Worm (Caenorhabditis elegans) whole organism, L2 larva: Measurements from ENCODE around the gene str-101.
"Not testable (repeated sequence)": the region's sequence is repeated elsewhere in the genome, so short reads cannot be mapped to it uniquely, and the experiment has no call there.

Source experiments
- C34F6.9 ChIP-seq: fragments of 150-350 bp; optimal IDR thresholded peaks from 2 replicates; lab custom pipeline; 2014; ENCODE audit warnings: missing biosample characterization, missing genetic modification characterization
- F13H6.1 ChIP-seq: sonication (generic microtip); optimal IDR thresholded peaks from 2 replicates; lab custom pipeline; 2016; ENCODE audit warnings: missing genetic modification characterization, missing compliant biosample characterization
- R02D3.7 ChIP-seq: fragments of 150-350 bp; optimal IDR thresholded peaks from 2 replicates; lab custom pipeline; 2014; ENCODE audit warnings: missing biosample characterization, missing genetic modification characterization
- ZK546.5 ChIP-seq: sonication (generic microtip); optimal IDR thresholded peaks from 2 replicates; lab custom pipeline; 2017; ENCODE audit warnings: missing biosample characterization, missing genetic modification characterization
- alr-1 ChIP-seq: fragments of 150-350 bp; optimal IDR thresholded peaks from 2 replicates; lab custom pipeline; 2014; ENCODE audit warnings: missing biosample characterization, missing genetic modification characterization
- ama-1 ChIP-seq: fragments of 150-350 bp; optimal IDR thresholded peaks from 2 replicates; lab custom pipeline; 2018; ENCODE audit warnings: inconsistent platforms
- blmp-1 ChIP-seq: sonication (generic microtip); optimal IDR thresholded peaks from 2 replicates; lab custom pipeline; 2017; ENCODE audit warnings: missing genetic modification characterization, mild to moderate bottlenecking, missing compliant biosample characterization, antibody characterized with exemption, moderate library complexity; ENCODE audit not compliant: insufficient read depth
- ceh-16 ChIP-seq: fragments of 150-350 bp; optimal IDR thresholded peaks from 2 replicates; lab custom pipeline; 2014; ENCODE audit warnings: missing biosample characterization, missing genetic modification characterization
- ceh-82 ChIP-seq: fragments of 150-350 bp; optimal IDR thresholded peaks from 2 replicates; lab custom pipeline; 2014; ENCODE audit warnings: missing biosample characterization, missing genetic modification characterization
- dmd-4 ChIP-seq: sonication (generic microtip); optimal IDR thresholded peaks from 2 replicates; lab custom pipeline; 2017; ENCODE audit warnings: missing biosample characterization, missing genetic modification characterization
- egl-27 ChIP-seq: sonication (generic microtip); optimal IDR thresholded peaks from 3 replicates; lab custom pipeline; 2017; ENCODE audit warnings: missing biosample characterization, missing genetic modification reagents, missing genetic modification characterization
- elt-1 ChIP-seq: fragments of 150-350 bp; optimal IDR thresholded peaks from 2 replicates; lab custom pipeline; 2014; ENCODE audit warnings: missing biosample characterization, missing genetic modification characterization
- elt-3 ChIP-seq: sonication (generic microtip); optimal IDR thresholded peaks from 2 replicates; lab custom pipeline; 2017; ENCODE audit warnings: missing biosample characterization, missing genetic modification characterization
- fos-1 ChIP-seq: fragments of 150-350 bp; optimal IDR thresholded peaks from 2 replicates; lab custom pipeline; 2014; ENCODE audit warnings: missing biosample characterization, missing genetic modification characterization
- gmeb-1 ChIP-seq: fragments of 150-350 bp; optimal IDR thresholded peaks from 2 replicates; lab custom pipeline; 2014; ENCODE audit warnings: missing biosample characterization, missing genetic modification characterization
- lin-11 ChIP-seq: fragments of 150-350 bp; sonication (generic microtip); optimal IDR thresholded peaks from 2 replicates; lab custom pipeline; 2014; ENCODE audit warnings: missing biosample characterization, missing genetic modification characterization, inconsistent platforms, mixed read lengths
- lin-13 ChIP-seq: fragments of 150-350 bp; optimal IDR thresholded peaks from 2 replicates; lab custom pipeline; 2014; ENCODE audit warnings: missing biosample characterization, missing genetic modification reagents, missing genetic modification characterization
- mab-5 ChIP-seq: fragments of 150-350 bp; optimal IDR thresholded peaks from 2 replicates; lab custom pipeline; 2014; ENCODE audit warnings: missing biosample characterization, missing genetic modification characterization
- mbf-1 ChIP-seq: sonication (generic microtip); optimal IDR thresholded peaks from 2 replicates; lab custom pipeline; 2017; ENCODE audit warnings: missing biosample characterization, missing genetic modification characterization
- nhr-10 ChIP-seq: sonication (generic microtip); optimal IDR thresholded peaks from 2 replicates; lab custom pipeline; 2017; ENCODE audit warnings: missing biosample characterization, missing genetic modification characterization
- nhr-12 ChIP-seq: fragments of 150-350 bp; optimal IDR thresholded peaks from 2 replicates; lab custom pipeline; 2014; ENCODE audit warnings: missing biosample characterization, missing genetic modification characterization
- nhr-129 ChIP-seq: fragments of 150-350 bp; optimal IDR thresholded peaks from 2 replicates; lab custom pipeline; 2014; ENCODE audit warnings: missing biosample characterization, missing genetic modification characterization
- nhr-21 ChIP-seq: fragments of 150-350 bp; optimal IDR thresholded peaks from 2 replicates; lab custom pipeline; 2014; ENCODE audit warnings: missing biosample characterization, missing genetic modification characterization
- nhr-23 ChIP-seq: fragments of 150-350 bp; optimal IDR thresholded peaks from 2 replicates; lab custom pipeline; 2014; ENCODE audit warnings: missing biosample characterization, missing genetic modification reagents, missing genetic modification characterization
- nhr-237 ChIP-seq: fragments of 150-350 bp; optimal IDR thresholded peaks from 2 replicates; lab custom pipeline; 2014; ENCODE audit warnings: missing biosample characterization, missing genetic modification characterization
- nhr-25 ChIP-seq: fragments of 150-350 bp; sonication (generic microtip); optimal IDR thresholded peaks from 3 replicates; lab custom pipeline; 2014; ENCODE audit warnings: missing biosample characterization, missing genetic modification characterization
- nhr-6 ChIP-seq: fragments of 150-350 bp; optimal IDR thresholded peaks from 2 replicates; lab custom pipeline; 2014; ENCODE audit warnings: missing biosample characterization, missing genetic modification characterization
- peb-1 ChIP-seq: fragments of 150-350 bp; optimal IDR thresholded peaks from 2 replicates; lab custom pipeline; 2014; ENCODE audit warnings: missing biosample characterization, missing genetic modification characterization
- sem-4 ChIP-seq: fragments of 150-350 bp; optimal IDR thresholded peaks from 2 replicates; lab custom pipeline; 2014; ENCODE audit warnings: missing biosample characterization, missing genetic modification reagents, missing genetic modification characterization
- sma-3 ChIP-seq: sonication (generic microtip); optimal IDR thresholded peaks from 2 replicates; lab custom pipeline; 2016; ENCODE audit warnings: missing genetic modification reagents, missing genetic modification characterization, missing compliant biosample characterization
- unc-55 ChIP-seq: fragments of 150-350 bp; sonication (generic microtip); optimal IDR thresholded peaks from 3 replicates; lab custom pipeline; 2014; ENCODE audit warnings: missing biosample characterization, missing genetic modification reagents, missing genetic modification characterization
- zag-1 ChIP-seq: fragments of 150-350 bp; optimal IDR thresholded peaks from 2 replicates; lab custom pipeline; 2014; ENCODE audit warnings: missing biosample characterization, missing genetic modification characterization
- ztf-1 ChIP-seq: fragments of 200-800 bp; sonication (Bioruptor generic); conservative IDR thresholded peaks from 2 replicates; pipeline ENCODE4 v1.3.6; 2022; ENCODE audit warnings: missing genetic modification characterization, missing compliant biosample characterization
- ztf-11 ChIP-seq: sonication (generic microtip); optimal IDR thresholded peaks from 2 replicates; lab custom pipeline; 2017; ENCODE audit warnings: missing biosample characterization, missing genetic modification characterization

str-101 gene

DNA sequence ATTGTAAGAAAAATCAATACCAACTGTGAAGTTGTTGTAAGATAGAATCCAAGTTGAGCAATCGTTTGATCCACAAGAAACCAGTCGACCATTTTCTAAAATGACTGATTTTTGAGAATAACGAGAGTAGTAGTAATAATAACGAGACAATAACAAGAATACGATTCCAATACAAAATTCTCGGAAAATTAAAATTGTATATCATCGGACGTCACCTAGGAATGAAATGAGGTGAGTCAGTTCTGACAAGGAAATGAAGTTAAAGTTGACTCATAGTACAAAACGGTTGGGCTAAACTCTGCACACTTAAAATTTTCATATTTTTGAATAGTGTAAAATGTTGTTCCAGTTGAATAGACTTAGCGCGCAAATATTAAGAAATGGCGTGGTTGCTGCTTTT lies 32.6 kb upstream of the str-101 start, which contains the start of gene str-19:
Gene str-19 (minus strand): TSS at position 101 of the 400 bp plus-strand sequence.
- TF ChIP-seq C34F6.9, elt-3, nhr-237 (tag; lab: Kevin White, UChicago): not testable (repeated sequence)

ce11 chrV:15741851-15742250 lies 30.1 kb upstream of the str-101 start, which contains the start of gene str-18:
Gene str-18, minus strand, starts transcription at chrV:15741951.
- TF ChIP-seq dmd-4 (tag; lab: Kevin White, UChicago) (no peak), nhr-12 (tag; lab: Kevin White, UChicago) (no peak), ama-1 (lab: Kevin White, UChicago) (no peak), F13H6.1 (no peak), nhr-25 (tag; lab: Kevin White, UChicago) (no peak)

DNA sequence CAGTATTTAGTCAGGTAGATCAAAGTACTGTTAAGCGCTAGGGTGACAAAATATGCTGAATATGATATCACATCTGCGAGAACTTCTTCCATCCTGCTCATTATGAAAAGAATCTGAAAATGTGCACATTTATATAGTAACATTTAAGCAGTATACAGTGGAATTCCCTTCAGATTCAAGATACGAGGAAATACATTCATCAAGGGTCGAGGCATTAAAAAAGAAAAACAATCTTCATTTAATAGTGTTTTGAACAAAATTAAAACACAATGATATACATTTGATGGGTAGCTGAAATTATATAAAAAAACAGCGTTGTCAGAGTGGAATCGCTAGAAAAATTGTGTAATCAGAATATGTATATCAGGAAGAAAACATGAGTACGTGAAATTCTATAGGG lies 23.9 kb upstream of the str-101 start, which contains the start of gene str-27:
Gene str-27 (minus strand): TSS at position 101 of the 400 bp plus-strand sequence.
- TF ChIP-seq nhr-21 (no peak), peb-1 (tag; lab: Kevin White, UChicago) (no peak), nhr-23 (tag; lab: Kevin White, UChicago) (no peak), sem-4 (no peak), sma-3 (GFP tag; lab: Kevin White, UChicago) (no peak)

DNA sequence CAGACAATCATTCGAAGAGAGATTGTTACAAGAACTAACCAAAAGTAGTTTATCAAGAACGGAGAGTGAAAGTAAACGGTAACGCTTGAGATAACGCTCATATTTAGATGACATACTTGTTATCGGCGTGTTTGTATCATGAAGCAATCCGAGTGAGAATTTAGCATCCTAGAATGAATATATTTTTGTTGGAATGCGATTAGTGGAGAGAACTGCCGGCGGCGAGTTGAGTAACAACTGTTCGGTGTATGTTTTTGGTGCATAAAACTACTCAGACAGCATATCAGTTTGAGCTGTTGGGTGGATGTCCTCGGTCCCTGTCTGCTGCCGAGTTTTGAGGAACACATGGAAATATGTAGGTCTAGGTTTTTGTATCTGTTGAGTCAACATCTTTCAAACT lies 21.8 kb upstream of the str-101 start, which contains the start of gene T23D5.3:
Gene T23D5.3 (minus strand): TSS at position 101 of the 400 bp plus-strand sequence.
- TF ChIP-seq fos-1 (tag; lab: Kevin White, UChicago) (no peak), alr-1 (tag; lab: Kevin White, UChicago) (no peak), R02D3.7 (tag; lab: Kevin White, UChicago) (no peak), zag-1 (tag; lab: Kevin White, UChicago) (no peak), ztf-1 (GFP tag; lab: Robert Waterston, UW) (no peak), blmp-1 (no peak), egl-27 (tag; lab: Kevin White, UChicago) (no peak), sma-3 (GFP tag; lab: Kevin White, UChicago) (no peak), lin-13 (GFP tag; lab: Kevin White, UChicago) (no peak), mab-5 (tag; lab: Kevin White, UChicago) (no peak)

DNA sequence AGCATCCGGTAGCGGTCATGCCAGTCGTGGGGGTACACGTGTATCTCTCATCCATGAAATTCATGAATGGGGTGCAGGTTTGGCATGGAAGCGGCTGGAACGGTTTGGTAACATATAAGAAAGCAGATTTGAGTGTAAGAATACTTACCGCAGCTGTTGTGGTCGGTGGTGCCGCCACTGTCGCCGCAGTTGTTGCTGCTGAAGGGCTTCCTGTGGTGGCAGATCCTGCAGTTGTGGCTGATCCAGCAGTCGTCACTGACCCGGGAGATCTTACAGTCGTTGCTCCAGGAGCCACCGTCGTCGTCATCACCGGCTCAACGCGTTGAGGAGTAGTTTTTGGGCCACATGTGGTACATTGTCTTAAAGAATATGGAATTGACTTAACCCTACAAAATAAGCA lies 21.2 kb upstream of the str-101 start:
- no peak for TF ChIP-seq C34F6.9 (tag; lab: Kevin White, UChicago)
- no peak for TF ChIP-seq sem-4
- no peak for TF ChIP-seq nhr-129 (tag; lab: Kevin White, UChicago)
- no peak for TF ChIP-seq peb-1 (tag; lab: Kevin White, UChicago)
- TF ChIP-seq gmeb-1 (tag; lab: Kevin White, UChicago), result no peak
- TF ChIP-seq ZK546.5 (tag; lab: Kevin White, UChicago), result no peak
- TF ChIP-seq mab-5 (tag; lab: Kevin White, UChicago), result no peak

ce11 chrV:15732209-15732608 lies 20.4 kb upstream of the str-101 start, which contains the start of gene str-38:
Gene str-38, minus strand, starts transcription at chrV:15732309.
- no peak for TF ChIP-seq F13H6.1
- TF ChIP-seq ztf-11 (tag; lab: Kevin White, UChicago), result no peak
- TF ChIP-seq ceh-82 (tag; lab: Kevin White, UChicago), result no peak
- TF ChIP-seq nhr-10 (tag; lab: Kevin White, UChicago), result no peak
- TF ChIP-seq zag-1 (tag; lab: Kevin White, UChicago), result no peak
- no peak for TF ChIP-seq peb-1 (tag; lab: Kevin White, UChicago)
- no peak for TF ChIP-seq nhr-12 (tag; lab: Kevin White, UChicago)
- no peak for TF ChIP-seq elt-1 (tag; lab: Kevin White, UChicago)
- TF ChIP-seq fos-1 (tag; lab: Kevin White, UChicago), result no peak
- no peak for TF ChIP-seq nhr-6 (tag; lab: Kevin White, UChicago)
- TF ChIP-seq mbf-1 (tag; lab: Kevin White, UChicago), result no peak
- no peak for TF ChIP-seq unc-55 (GFP tag; lab: Kevin White, UChicago)
- TF ChIP-seq C34F6.9 (tag; lab: Kevin White, UChicago), result no peak
- no peak for TF ChIP-seq sem-4
- TF ChIP-seq lin-11 (tag; lab: Kevin White, UChicago), result no peak
- TF ChIP-seq ceh-16 (tag; lab: Kevin White, UChicago), result no peak
- TF ChIP-seq mab-5 (tag; lab: Kevin White, UChicago), result no peak
- TF ChIP-seq ama-1 (lab: Kevin White, UChicago), result no peak
